Fruit fly (Drosophila melanogaster) whole organism, embryonic: Measurements from ENCODE around the gene Rsph1.

ENCODE experiments used
- Ada2b ChIP-seq: fragments of 200-800 bp; sonication (Bioruptor generic); IDR thresholded peaks from 2 replicates; pipeline ENCODE4 v1.3.6; 2022; ENCODE audit warnings: missing biosample characterization, missing genetic modification characterization
- Bteb2 ChIP-seq: fragments of 200-800 bp; sonication (Bioruptor generic); optimal IDR thresholded peaks from 2 replicates; lab custom pipeline; 2016; ENCODE audit warnings: missing biosample characterization, missing genetic modification characterization
- CG13624 ChIP-seq: fragments of 200-800 bp; sonication (Bioruptor generic); optimal IDR thresholded peaks from 2 replicates; lab custom pipeline; 2016; ENCODE audit warnings: missing biosample characterization, missing genetic modification characterization
- CG14050 ChIP-seq: fragments of 200-800 bp; sonication (Bioruptor generic); IDR thresholded peaks from 3 replicates; pipeline ENCODE4 v1.3.6; 2022; ENCODE audit warnings: missing biosample characterization, missing genetic modification characterization
- CG15601 ChIP-seq: fragments of 200-800 bp; sonication (Bioruptor generic); optimal IDR thresholded peaks from 3 replicates; lab custom pipeline; 2019; ENCODE audit warnings: missing biosample characterization, mild to moderate bottlenecking, missing genetic modification characterization, moderate library complexity
- CG1603 ChIP-seq: fragments of 200-800 bp; sonication (Bioruptor generic); optimal IDR thresholded peaks from 2 replicates; lab custom pipeline; 2019; ENCODE audit warnings: missing biosample characterization, mild to moderate bottlenecking, missing genetic modification characterization, moderate library complexity
- CG33557 ChIP-seq: fragments of 200-800 bp; sonication (Bioruptor generic); optimal IDR thresholded peaks from 2 replicates; lab custom pipeline; 2019; ENCODE audit warnings: missing biosample characterization, mild to moderate bottlenecking, missing genetic modification characterization, moderate library complexity
- CG3838 ChIP-seq: fragments of 200-800 bp; sonication (Bioruptor generic); optimal IDR thresholded peaks from 3 replicates; lab custom pipeline; 2016; ENCODE audit warnings: missing biosample characterization, missing genetic modification characterization
- CG3847 ChIP-seq: fragments of 200-800 bp; sonication (Bioruptor generic); IDR thresholded peaks from 2 replicates; pipeline ENCODE4 v1.3.6; 2022; ENCODE audit warnings: missing biosample characterization, missing genetic modification characterization
- CG4424 ChIP-seq: fragments of 200-800 bp; sonication (Bioruptor generic); optimal IDR thresholded peaks from 3 replicates; lab custom pipeline; 2016; ENCODE audit warnings: missing biosample characterization, missing genetic modification characterization
- CG4707 ChIP-seq: fragments of 200-800 bp; sonication (Bioruptor generic); optimal IDR thresholded peaks from 2 replicates; lab custom pipeline; 2018; ENCODE audit warnings: missing biosample characterization, mild to moderate bottlenecking, missing genetic modification characterization, moderate library complexity
- CG5245 ChIP-seq: fragments of 200-800 bp; sonication (Bioruptor generic); optimal IDR thresholded peaks from 3 replicates; lab custom pipeline; 2016; ENCODE audit warnings: missing biosample characterization, missing genetic modification characterization
- CG7928 ChIP-seq: fragments of 200-800 bp; sonication (Bioruptor generic); optimal IDR thresholded peaks from 2 replicates; lab custom pipeline; 2017; ENCODE audit warnings: missing biosample characterization, mild to moderate bottlenecking, missing genetic modification characterization
- CG9876 ChIP-seq: fragments of 200-800 bp; sonication (Bioruptor generic); optimal IDR thresholded peaks from 2 replicates; lab custom pipeline; 2016; ENCODE audit warnings: missing biosample characterization, missing genetic modification characterization
- Chrac-16 ChIP-seq: fragments of 200-800 bp; sonication (Bioruptor generic); optimal IDR thresholded peaks from 3 replicates; lab custom pipeline; 2016; ENCODE audit warnings: missing biosample characterization, missing genetic modification characterization
- Dbx ChIP-seq: fragments of 200-800 bp; sonication (Bioruptor generic); IDR thresholded peaks from 3 replicates; pipeline ENCODE4 v1.3.6; 2022; ENCODE audit warnings: missing biosample characterization, missing genetic modification characterization
- Dip3 ChIP-seq: fragments of 200-800 bp; sonication (Bioruptor generic); optimal IDR thresholded peaks from 3 replicates; lab custom pipeline; 2016; ENCODE audit warnings: missing biosample characterization, missing genetic modification characterization
- ERR ChIP-seq: fragments of 200-800 bp; sonication (Bioruptor generic); optimal IDR thresholded peaks from 2 replicates; lab custom pipeline; 2016; ENCODE audit warnings: missing biosample characterization, missing genetic modification characterization
- Fer1 ChIP-seq: fragments of 200-800 bp; sonication (Bioruptor generic); optimal IDR thresholded peaks from 2 replicates; lab custom pipeline; 2017; ENCODE audit warnings: missing biosample characterization, mild to moderate bottlenecking, missing genetic modification characterization
- Fer3 ChIP-seq: fragments of 200-800 bp; sonication (Bioruptor generic); optimal IDR thresholded peaks from 2 replicates; lab custom pipeline; 2018; ENCODE audit warnings: missing biosample characterization, mild to moderate bottlenecking, missing genetic modification characterization, moderate library complexity
- HLH3B ChIP-seq: fragments of 200-800 bp; sonication (Bioruptor generic); IDR thresholded peaks from 2 replicates; pipeline ENCODE4 v1.3.6; 2022; ENCODE audit warnings: missing biosample characterization, missing genetic modification characterization
- Hmr ChIP-seq: fragments of 200-800 bp; sonication (Bioruptor generic); optimal IDR thresholded peaks from 3 replicates; lab custom pipeline; 2017; ENCODE audit warnings: mild to moderate bottlenecking, missing biosample characterization, missing genetic modification reagents, missing genetic modification characterization
- Hsf ChIP-seq: fragments of 200-800 bp; sonication (Bioruptor generic); optimal IDR thresholded peaks from 3 replicates; lab custom pipeline; 2016; ENCODE audit warnings: missing biosample characterization, missing genetic modification characterization
- Lhr ChIP-seq: fragments of 200-800 bp; sonication (Bioruptor generic); optimal IDR thresholded peaks from 3 replicates; lab custom pipeline; 2017; ENCODE audit warnings: mild to moderate bottlenecking, missing biosample characterization, missing genetic modification reagents, missing genetic modification characterization
- Oli ChIP-seq: fragments of 200-800 bp; sonication (Bioruptor generic); optimal IDR thresholded peaks from 2 replicates; lab custom pipeline; 2018; ENCODE audit warnings: missing biosample characterization, mild to moderate bottlenecking, missing genetic modification characterization, moderate library complexity
- Ravus ChIP-seq: fragments of 200-800 bp; sonication (Bioruptor generic); IDR thresholded peaks from 2 replicates; pipeline ENCODE4 v1.3.6; 2022; ENCODE audit warnings: missing biosample characterization, missing genetic modification characterization
- Sox100B ChIP-seq: fragments of 200-800 bp; sonication (Bioruptor generic); optimal IDR thresholded peaks from 3 replicates; lab custom pipeline; 2018; ENCODE audit warnings: missing biosample characterization, mild to moderate bottlenecking, missing genetic modification characterization
- Trl ChIP-seq, 3 experiments: fragments of >200 bp in 2 of 3; fragments of 200-800 bp in 1 of 3; sonication (Bioruptor generic) in 1 of 3; optimal IDR thresholded peaks; 2 replicates in 1 of 3; 3 replicates in 2 of 3; lab custom pipeline; 2016 to 2017; ENCODE audit warnings: missing biosample characterization in 1 of 3, missing genetic modification characterization in 1 of 3
- YL-1 ChIP-seq: fragments of 200-800 bp; sonication (Bioruptor generic); optimal IDR thresholded peaks from 3 replicates; lab custom pipeline; 2017; ENCODE audit warnings: missing biosample characterization, mild to moderate bottlenecking, missing genetic modification characterization
- dm ChIP-seq: fragments of 200-800 bp; sonication (Bioruptor generic); optimal IDR thresholded peaks from 3 replicates; lab custom pipeline; 2016; ENCODE audit warnings: missing biosample characterization, missing genetic modification characterization
- fd64A ChIP-seq: fragments of 200-800 bp; sonication (Bioruptor generic); optimal IDR thresholded peaks from 3 replicates; lab custom pipeline; 2018; ENCODE audit warnings: missing biosample characterization, mild to moderate bottlenecking, missing genetic modification characterization
- gem ChIP-seq: fragments of 200-800 bp; sonication (Bioruptor generic); optimal IDR thresholded peaks from 2 replicates; lab custom pipeline; 2019; ENCODE audit warnings: missing biosample characterization, mild to moderate bottlenecking, missing genetic modification characterization, moderate library complexity
- grn ChIP-seq: fragments of 200-800 bp; sonication (Bioruptor generic); optimal IDR thresholded peaks from 3 replicates; lab custom pipeline; 2017; ENCODE audit warnings: missing biosample characterization, missing genetic modification characterization
- ind ChIP-seq: fragments of 200-800 bp; sonication (Bioruptor generic); optimal IDR thresholded peaks from 3 replicates; lab custom pipeline; 2016; ENCODE audit warnings: missing biosample characterization, missing genetic modification characterization
- jing ChIP-seq: fragments of 200-800 bp; sonication (Bioruptor generic); optimal IDR thresholded peaks from 2 replicates; lab custom pipeline; 2018; ENCODE audit warnings: missing biosample characterization, mild to moderate bottlenecking, missing genetic modification characterization
- kay ChIP-seq: fragments of 200-800 bp; sonication (Bioruptor generic); optimal IDR thresholded peaks from 2 replicates; lab custom pipeline; 2016; ENCODE audit warnings: missing biosample characterization, missing genetic modification characterization
- lmd ChIP-seq: fragments of 200-800 bp; sonication (Bioruptor generic); IDR thresholded peaks from 2 replicates; pipeline ENCODE4 v1.3.6; 2022; ENCODE audit warnings: missing biosample characterization, missing genetic modification characterization
- lov ChIP-seq, 2 experiments: fragments of 200-800 bp in 1 of 2; fragments of >200 bp in 1 of 2; sonication (Bioruptor generic) in 1 of 2; IDR thresholded peaks in 1 of 2; optimal IDR thresholded peaks in 1 of 2; 2 replicates in 1 of 2; 3 replicates in 1 of 2; pipeline versions ENCODE4 v1.3.6 to Lab custom; 2017 to 2022; ENCODE audit warnings: missing biosample characterization in 1 of 2, missing genetic modification characterization in 1 of 2
- mam ChIP-seq: fragments of 200-800 bp; sonication (Bioruptor generic); optimal IDR thresholded peaks from 3 replicates; lab custom pipeline; 2016; ENCODE audit warnings: missing biosample characterization, missing genetic modification characterization
- mirr ChIP-seq: fragments of 200-800 bp; sonication (Bioruptor generic); optimal IDR thresholded peaks from 3 replicates; lab custom pipeline; 2018; ENCODE audit warnings: missing biosample characterization, mild to moderate bottlenecking, missing genetic modification characterization
- nmo ChIP-seq: fragments of 200-800 bp; sonication (Bioruptor generic); optimal IDR thresholded peaks from 2 replicates; lab custom pipeline; 2018; ENCODE audit warnings: missing biosample characterization, mild to moderate bottlenecking, missing genetic modification characterization, moderate library complexity
- nom ChIP-seq: fragments of 200-800 bp; sonication (Bioruptor generic); optimal IDR thresholded peaks from 2 replicates; lab custom pipeline; 2017; ENCODE audit warnings: missing biosample characterization, missing genetic modification characterization, mild to moderate bottlenecking, moderate library complexity, missing genetic modification reagents
- odd ChIP-seq: fragments of 200-800 bp; sonication (Bioruptor generic); optimal IDR thresholded peaks from 2 replicates; lab custom pipeline; 2017; ENCODE audit warnings: missing biosample characterization, mild to moderate bottlenecking, missing genetic modification characterization
- onecut ChIP-seq: fragments of 200-800 bp; sonication (Bioruptor generic); IDR thresholded peaks from 2 replicates; pipeline ENCODE4 v1.3.6; 2022; ENCODE audit warnings: missing biosample characterization, missing genetic modification characterization
- pho ChIP-seq: fragments of 200-800 bp; sonication (Bioruptor generic); optimal IDR thresholded peaks from 2 replicates; lab custom pipeline; 2016; ENCODE audit warnings: missing biosample characterization, missing genetic modification characterization
- pros ChIP-seq: fragments of 200-800 bp; sonication (Bioruptor generic); optimal IDR thresholded peaks from 3 replicates; lab custom pipeline; 2019; ENCODE audit warnings: missing biosample characterization, mild to moderate bottlenecking, missing genetic modification characterization, moderate library complexity
- repo ChIP-seq: fragments of 200-800 bp; sonication (Bioruptor generic); optimal IDR thresholded peaks from 2 replicates; lab custom pipeline; 2016; ENCODE audit warnings: missing biosample characterization, missing genetic modification characterization
- sens ChIP-seq: fragments of 200-800 bp; sonication (Bioruptor generic); peaks from one replicate; lab custom pipeline; 2016; ENCODE audit warnings: missing biosample characterization, missing genetic modification characterization
- zf30C ChIP-seq: fragments of 200-800 bp; sonication (Bioruptor generic); optimal IDR thresholded peaks from 3 replicates; lab custom pipeline; 2018; ENCODE audit warnings: missing biosample characterization, mild to moderate bottlenecking, missing genetic modification characterization
- zfh1 ChIP-seq: fragments of 200-800 bp; sonication (Bioruptor generic); IDR thresholded peaks from 3 replicates; pipeline ENCODE4 v1.3.6; 2022; ENCODE audit warnings: missing biosample characterization, missing genetic modification characterization
- zfh2 ChIP-seq: fragments of 200-800 bp; sonication (Bioruptor generic); optimal IDR thresholded peaks from 2 replicates; lab custom pipeline; 2016; ENCODE audit warnings: missing biosample characterization, missing genetic modification characterization

Rsph1 gene

DNA sequence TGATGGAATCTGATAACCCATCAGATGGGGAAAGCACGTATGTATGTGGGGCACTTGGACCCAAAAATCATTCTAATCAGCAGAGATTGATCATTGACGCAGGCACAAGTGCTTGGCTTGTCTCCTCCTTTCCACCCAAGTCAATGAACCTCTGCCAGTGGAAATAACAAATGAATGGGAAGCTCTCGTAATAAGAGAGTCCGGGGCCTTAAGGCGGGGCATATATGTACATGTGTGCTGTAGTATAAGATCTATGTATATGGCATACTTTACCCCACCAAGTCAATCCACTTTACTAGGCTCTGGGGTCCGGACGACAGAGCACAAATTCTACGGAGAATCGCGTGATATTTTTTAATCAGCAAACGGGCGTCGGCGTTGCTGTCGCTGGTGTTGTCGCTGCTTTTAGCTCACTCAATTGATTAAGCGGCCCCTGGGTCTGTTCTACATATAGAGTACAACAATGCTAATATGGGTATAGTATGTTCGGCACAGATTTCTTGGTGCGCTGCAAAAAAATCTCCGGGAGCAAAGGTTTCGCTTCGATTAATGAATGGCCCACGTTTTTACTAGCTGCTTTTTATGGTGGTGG lies 22.9 kb downstream of the Rsph1 start (continued):
- TF ChIP-seq odd (GFP tag; lab: Kevin White, UChicago) (no peak), fd64A (GFP tag; lab: Kevin White, UChicago) (no peak), repo (GFP tag; lab: Kevin White, UChicago) (no peak), CG14050 (GFP tag; lab: Robert Waterston, UW) (no peak), dm (no peak), nom (GFP tag; lab: Kevin White, UChicago) (peak; percentile 55), jing (GFP tag; lab: Kevin White, UChicago) (no peak), HLH3B (no peak), gem (tag; lab: Kevin White, UChicago) (no peak), zfh1 (GFP tag; lab: Robert Waterston, UW) (no peak), grn (peak; percentile 62), CG33557 (GFP tag; lab: Kevin White, UChicago) (no peak), CG15601 (no peak), kay (GFP tag; lab: Kevin White, UChicago) (no peak), Hsf (GFP tag; lab: Kevin White, UChicago) (no peak), zfh2 (GFP tag; lab: Kevin White, UChicago) (no peak), Fer1 (peak; percentile 31), lov (optimal IDR thresholded peaks at IDR 0.05; lab: Kevin White, UChicago) (no peak), lov (GFP tag; IDR thresholded peaks at IDR 0.05; lab: Robert Waterston, UW) (no peak), CG3838 (no peak), CG4707 (GFP tag; lab: Kevin White, UChicago) (no peak), Ravus (no peak), mirr (GFP tag; lab: Kevin White, UChicago) (peak; percentile 23), CG5245 (GFP tag; lab: Kevin White, UChicago) (no peak), ERR (GFP tag; lab: Kevin White, UChicago) (no peak), zf30C (GFP tag; lab: Kevin White, UChicago) (no peak), Fer3 (tag; lab: Kevin White, UChicago) (no peak), Bteb2 (GFP tag; lab: Kevin White, UChicago) (no peak), nmo (GFP tag; lab: Kevin White, UChicago) (no peak), Chrac-16 (no peak), Hmr (GFP tag; lab: Kevin White, UChicago) (peak; percentile 23), Ada2b (GFP tag; lab: Robert Waterston, UW) (no peak), onecut (GFP tag; lab: Robert Waterston, UW) (no peak), Dip3 (no peak), mam (GFP tag; lab: Kevin White, UChicago) (no peak), CG3847 (no peak), Oli (tag; lab: Kevin White, UChicago) (no peak), CG1603 (tag; lab: Kevin White, UChicago) (no peak), Dbx (GFP tag; lab: Robert Waterston, UW) (no peak), YL-1 (GFP tag; lab: Kevin White, UChicago) (no peak), sens (GFP tag; lab: Kevin White, UChicago) (peak; percentile 63), CG7928 (GFP tag; lab: Kevin White, UChicago) (no peak), Sox100B (GFP tag; lab: Kevin White, UChicago) (no peak), pros (GFP tag; lab: Kevin White, UChicago) (no peak), CG13624 (GFP tag; lab: Kevin White, UChicago) (no peak), lmd (GFP tag; lab: Robert Waterston, UW) (no peak), Lhr (no peak), CG9876 (GFP tag; lab: Kevin White, UChicago) (no peak), pho (GFP tag; lab: Kevin White, UChicago) (no peak), Trl (optimal IDR thresholded peaks at IDR 0.05; lab: Kevin White, UChicago) (no peak), Trl (GFP tag; optimal IDR thresholded peaks at IDR 0.05; lab: Kevin White, UChicago) (no peak), CG4424 (GFP tag; lab: Kevin White, UChicago) (no peak), ind (GFP tag; lab: Kevin White, UChicago) (no peak)
